Fruit fly (Drosophila melanogaster) whole organism, pupa: Measurements from ENCODE around the gene CG10195.

Source experiments
- CG17806 ChIP-seq: fragments of 200-800 bp; sonication (Bioruptor generic); optimal IDR thresholded peaks from 2 replicates; lab custom pipeline; 2018; ENCODE audit warnings: missing biosample characterization, mild to moderate bottlenecking, missing genetic modification characterization, moderate library complexity
- CG8159 ChIP-seq: fragments of 200-800 bp; sonication (Bioruptor generic); optimal IDR thresholded peaks from 3 replicates; lab custom pipeline; 2018; ENCODE audit warnings: missing biosample characterization, mild to moderate bottlenecking, missing genetic modification characterization, moderate library complexity
- EcR ChIP-seq: fragments of 200-800 bp; sonication (Bioruptor generic); optimal IDR thresholded peaks from 3 replicates; lab custom pipeline; 2019; ENCODE audit warnings: missing biosample characterization, missing genetic modification characterization, mild to moderate bottlenecking, moderate library complexity, missing genetic modification reagents
- Pif1A ChIP-seq: fragments of 200-800 bp; sonication (Bioruptor generic); optimal IDR thresholded peaks from 3 replicates; lab custom pipeline; 2016; ENCODE audit warnings: missing biosample characterization, missing genetic modification characterization
- Snoo ChIP-seq: fragments of 200-800 bp; sonication (Bioruptor generic); optimal IDR thresholded peaks from 3 replicates; lab custom pipeline; 2017; ENCODE audit warnings: missing biosample characterization, mild to moderate bottlenecking, missing genetic modification characterization, inconsistent platforms
- gl ChIP-seq: fragments of 200-800 bp; sonication (Bioruptor generic); optimal IDR thresholded peaks from 2 replicates; lab custom pipeline; 2018; ENCODE audit warnings: missing biosample characterization, mild to moderate bottlenecking, missing genetic modification characterization
- rn ChIP-seq: fragments of 200-800 bp; sonication (Bioruptor generic); IDR thresholded peaks from 2 replicates; pipeline ENCODE4 v1.3.6; 2022; ENCODE audit warnings: missing biosample characterization, missing genetic modification characterization

dm6 chr2L:19463405-19463804 is 21.1 kb downstream of the CG10195 start:
- no peak for TF ChIP-seq rn
- no peak for TF ChIP-seq CG8159 (tag; lab: Kevin White, UChicago)
- TF ChIP-seq Pif1A: peak; percentile 2
- TF ChIP-seq EcR: no peak
- TF ChIP-seq Snoo (tag; lab: Kevin White, UChicago): no peak
- no peak for TF ChIP-seq CG17806 (tag; lab: Kevin White, UChicago)
- no peak for TF ChIP-seq gl (tag; lab: Kevin White, UChicago)
